Worm (Caenorhabditis elegans) whole organism, L2 larva: Measurements from ENCODE around the gene R02F2.6.

Experiments used
- elt-3 ChIP-seq: sonication (generic microtip); optimal IDR thresholded peaks from 2 replicates; lab custom pipeline; 2017; ENCODE audit warnings: missing biosample characterization, missing genetic modification characterization
- mdl-1 ChIP-seq, 2 experiments: fragments of 150-350 bp in 1 of 2; sonication (generic microtip) in 1 of 2; optimal IDR thresholded peaks; 2 replicates each; lab custom pipeline; 2017; ENCODE audit warnings: missing biosample characterization in 2 of 2, missing genetic modification characterization in 2 of 2
- nhr-12 ChIP-seq: fragments of 150-350 bp; optimal IDR thresholded peaks from 2 replicates; lab custom pipeline; 2014; ENCODE audit warnings: missing biosample characterization, missing genetic modification characterization
- unc-39 ChIP-seq: fragments of 150-350 bp; optimal IDR thresholded peaks from 2 replicates; lab custom pipeline; 2014; ENCODE audit warnings: missing biosample characterization, missing genetic modification characterization
- ztf-11 ChIP-seq: sonication (generic microtip); optimal IDR thresholded peaks from 2 replicates; lab custom pipeline; 2017; ENCODE audit warnings: missing biosample characterization, missing genetic modification characterization

DNA sequence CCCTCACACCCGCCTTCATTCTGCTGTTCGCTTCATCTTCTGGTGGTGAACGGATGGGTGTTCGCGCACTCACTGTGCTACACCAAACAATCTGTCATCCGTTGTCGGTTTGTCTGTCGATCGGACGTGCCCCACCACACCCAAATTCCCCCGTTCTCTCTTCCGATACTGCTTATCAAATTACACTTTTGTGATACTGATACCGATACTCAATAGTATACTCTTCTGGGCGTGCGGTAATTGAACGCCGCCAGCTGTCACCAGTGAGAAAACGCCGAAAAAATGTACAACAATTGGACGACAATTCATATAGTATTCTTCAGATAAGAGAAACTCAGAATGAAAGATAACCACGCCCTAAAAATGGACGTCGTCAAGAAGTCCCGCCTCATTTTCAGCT lies 40.7 kb downstream of the R02F2.6 start:
- TF ChIP-seq nhr-12 (tag; lab: Kevin White, UChicago) = no peak
- TF ChIP-seq elt-3 (tag; lab: Kevin White, UChicago) = no peak
- TF ChIP-seq mdl-1 (tag; optimal IDR thresholded peaks at IDR 0.05; lab: Kevin White, UChicago) = no peak
- TF ChIP-seq unc-39 = no peak
- TF ChIP-seq ztf-11 (tag; lab: Kevin White, UChicago) = no peak
